Worm (Caenorhabditis elegans): ENCODE results near the gene K03B8.8.

DNA sequence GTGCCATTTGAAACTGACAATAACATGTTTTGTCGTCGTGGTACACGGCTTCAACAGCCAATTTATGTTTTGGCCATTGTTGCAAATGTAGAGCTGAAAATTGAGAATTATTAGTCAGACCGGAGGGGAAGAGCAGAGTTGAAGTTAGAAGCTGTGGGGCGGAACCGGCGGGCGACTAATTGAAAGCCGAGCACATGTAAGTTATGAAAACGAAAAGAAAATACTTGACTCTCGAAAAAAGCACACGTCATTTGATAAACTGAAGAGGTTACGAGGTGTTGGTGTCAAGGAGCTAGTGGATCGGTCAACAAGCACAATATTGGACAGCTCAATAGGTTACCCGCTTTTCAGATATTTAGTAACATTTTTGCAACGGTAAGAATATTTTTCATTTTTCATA lies 44.7 kb downstream of the K03B8.8 start, which contains the start of gene dop-5:
- TF ChIP-seq fos-1 (tag; optimal IDR thresholded peaks at IDR 0.05), result no peak
- TF ChIP-seq mab-5 (tag; optimal IDR thresholded peaks at IDR 0.05), result no peak
- TF ChIP-seq alr-1 (tag; optimal IDR thresholded peaks at IDR 0.05), result no peak
- no peak for TF ChIP-seq lsy-2 (tag; optimal IDR thresholded peaks at IDR 0.05)
- TF ChIP-seq ztf-11 (tag; optimal IDR thresholded peaks at IDR 0.05), result no peak
- TF ChIP-seq unc-62 (GFP tag; optimal IDR thresholded peaks at IDR 0.05), result no peak
- no peak for TF ChIP-seq nhr-23 (tag; optimal IDR thresholded peaks at IDR 0.05)
- no peak for TF ChIP-seq ceh-82 (tag; optimal IDR thresholded peaks at IDR 0.05)
- TF ChIP-seq nhr-6 (tag; optimal IDR thresholded peaks at IDR 0.05), result no peak
- no peak for TF ChIP-seq unc-39 (tag; optimal IDR thresholded peaks at IDR 0.05)
- TF ChIP-seq lin-11 (tag; optimal IDR thresholded peaks at IDR 0.05), result no peak
